Fruit fly (Drosophila melanogaster) whole organism, wandering third instar larva: ENCODE results near the gene CG31038.
"Not testable (repeated sequence)": the region's sequence is repeated elsewhere in the genome, so short reads cannot be mapped to it uniquely, and the experiment has no call there.

Experiments used
- Abd-B ChIP-seq: fragments of >200 bp; optimal IDR thresholded peaks from 2 replicates; lab custom pipeline; 2017; ENCODE audit warnings: missing biosample characterization, missing genetic modification characterization
- CG9705 ChIP-seq: fragments of 200-800 bp; sonication (Bioruptor generic); optimal IDR thresholded peaks from 2 replicates; lab custom pipeline; 2018; ENCODE audit warnings: missing biosample characterization, mild to moderate bottlenecking, missing genetic modification characterization
- CrebA ChIP-seq: fragments of 200-800 bp; sonication (Bioruptor generic); optimal IDR thresholded peaks from 2 replicates; lab custom pipeline; 2016; ENCODE audit warnings: missing biosample characterization, mild to moderate bottlenecking, missing genetic modification characterization, borderline replicate concordance
- GATAd ChIP-seq: sonication (Bioruptor generic); optimal IDR thresholded peaks from 2 replicates; lab custom pipeline; 2016; ENCODE audit warnings: missing biosample characterization, missing genetic modification characterization
- HLH106 ChIP-seq: fragments of 200-800 bp; optimal IDR thresholded peaks from 3 replicates; lab custom pipeline; 2019; ENCODE audit warnings: missing biosample characterization, mild to moderate bottlenecking, missing genetic modification characterization, moderate library complexity
- Hr78 ChIP-seq: fragments of >200 bp; optimal IDR thresholded peaks from 2 replicates; lab custom pipeline; 2017; ENCODE audit warnings: missing biosample characterization, missing genetic modification characterization
- Hr83 ChIP-seq: fragments of 200-300 bp; sonication (Bioruptor generic); optimal IDR thresholded peaks from 2 replicates; lab custom pipeline; 2016; ENCODE audit warnings: missing biosample characterization, mild to moderate bottlenecking, missing genetic modification characterization, moderate library complexity; ENCODE audit not compliant: poor library complexity, severe bottlenecking
- Jra ChIP-seq: sonication (Bioruptor generic); optimal IDR thresholded peaks from 2 replicates; lab custom pipeline; 2016; ENCODE audit warnings: missing biosample characterization, missing genetic modification characterization
- Mio ChIP-seq: sonication (Bioruptor generic); optimal IDR thresholded peaks from 2 replicates; lab custom pipeline; 2016; ENCODE audit warnings: missing biosample characterization, missing genetic modification characterization
- Myc ChIP-seq: fragments of >200 bp; optimal IDR thresholded peaks from 2 replicates; lab custom pipeline; 2017
- N ChIP-seq: fragments of >200 bp; optimal IDR thresholded peaks from 2 replicates; lab custom pipeline; 2018; ENCODE audit warnings: missing biosample characterization, missing external identifiers, missing genetic modification characterization
- OdsH ChIP-seq: fragments of 200-800 bp; sonication (Bioruptor generic); optimal IDR thresholded peaks from 2 replicates; lab custom pipeline; 2016; ENCODE audit warnings: missing biosample characterization, mild to moderate bottlenecking, missing genetic modification characterization
- Rel ChIP-seq, 2 experiments: fragments of 200-800 bp; sonication (Bioruptor generic) in 1 of 2; optimal IDR thresholded peaks; 2 replicates in 1 of 2; 3 replicates in 1 of 2; lab custom pipeline; 2016 to 2019; ENCODE audit warnings: mild to moderate bottlenecking in 2 of 2, missing biosample characterization in 2 of 2, missing genetic modification characterization in 2 of 2, moderate library complexity in 1 of 2
- Sp1 ChIP-seq: fragments of 200-800 bp; sonication (Bioruptor generic); optimal IDR thresholded peaks from 3 replicates; lab custom pipeline; 2019; ENCODE audit warnings: missing biosample characterization, mild to moderate bottlenecking, missing genetic modification characterization, moderate library complexity
- Vsx2 ChIP-seq: fragments of 200-300, 225-300 bp; sonication (Bioruptor generic); optimal IDR thresholded peaks from 2 replicates; lab custom pipeline; 2018; ENCODE audit warnings: missing biosample characterization, missing genetic modification characterization; ENCODE audit not compliant: partially characterized antibody
- br ChIP-seq: fragments of 200-800 bp; sonication (Bioruptor generic); optimal IDR thresholded peaks from 2 replicates; lab custom pipeline; 2016; ENCODE audit warnings: missing biosample characterization, missing genetic modification characterization
- brk ChIP-seq: fragments of 200-800 bp; sonication (Bioruptor generic); optimal IDR thresholded peaks from 2 replicates; lab custom pipeline; 2016; ENCODE audit warnings: missing biosample characterization, mild to moderate bottlenecking, missing genetic modification characterization
- foxo ChIP-seq, 2 experiments: fragments of 200-800 bp; sonication (Bioruptor generic); optimal IDR thresholded peaks; 2 replicates in 1 of 2; 3 replicates in 1 of 2; lab custom pipeline; 2016 to 2017; ENCODE audit warnings: missing biosample characterization in 2 of 2, missing genetic modification characterization in 2 of 2
- fru ChIP-seq: fragments of 200-800 bp; sonication (Bioruptor generic); optimal IDR thresholded peaks from 3 replicates; lab custom pipeline; 2016; ENCODE audit warnings: missing biosample characterization, mild to moderate bottlenecking, missing genetic modification characterization
- h ChIP-seq: fragments of 200-800 bp; sonication (Bioruptor generic); optimal IDR thresholded peaks from 3 replicates; lab custom pipeline; 2016; ENCODE audit warnings: missing biosample characterization, mild to moderate bottlenecking, missing genetic modification characterization
- jim ChIP-seq: fragments of 175-275, 200-325 bp; sonication (Bioruptor generic); optimal IDR thresholded peaks from 2 replicates; lab custom pipeline; 2016; ENCODE audit warnings: missing biosample characterization, mild to moderate bottlenecking, missing genetic modification characterization
- lola ChIP-seq: fragments of >200 bp; optimal IDR thresholded peaks from 2 replicates; lab custom pipeline; 2017; ENCODE audit warnings: missing biosample characterization, missing genetic modification characterization
- pan ChIP-seq: fragments of >200 bp; optimal IDR thresholded peaks from 2 replicates; lab custom pipeline; 2017
- psq ChIP-seq: fragments of 200-800 bp; sonication (Bioruptor generic); optimal IDR thresholded peaks from 3 replicates; lab custom pipeline; 2017; ENCODE audit warnings: missing biosample characterization, mild to moderate bottlenecking, missing genetic modification characterization, moderate library complexity
- rgr ChIP-seq: fragments of 200-800 bp; sonication (Bioruptor generic); optimal IDR thresholded peaks from 3 replicates; lab custom pipeline; 2016; ENCODE audit warnings: missing biosample characterization, mild to moderate bottlenecking, missing genetic modification characterization
- sage ChIP-seq: fragments of 200-800 bp; sonication (Bioruptor generic); optimal IDR thresholded peaks from 2 replicates; lab custom pipeline; 2016; ENCODE audit warnings: missing biosample characterization, mild to moderate bottlenecking, missing genetic modification characterization
- tai ChIP-seq: sonication (Bioruptor generic); optimal IDR thresholded peaks from 2 replicates; lab custom pipeline; 2016; ENCODE audit warnings: missing biosample characterization, missing genetic modification characterization
- usp ChIP-seq: fragments of >200 bp; optimal IDR thresholded peaks from 2 replicates; lab custom pipeline; 2017; ENCODE audit warnings: missing biosample characterization, missing genetic modification characterization
- woc ChIP-seq: sonication (Bioruptor generic); optimal IDR thresholded peaks from 2 replicates; lab custom pipeline; 2016; ENCODE audit warnings: missing biosample characterization, mild to moderate bottlenecking, missing genetic modification characterization

The CG31038 gene

dm6 chr3R:29914246-29914645 lies 37.4 kb downstream of the CG31038 start, which contains the start of gene Capa:
Capa (minus strand) TSS chr3R:29914346.
- no peak for TF ChIP-seq rgr (GFP tag; lab: Kevin White, UChicago)
- TF ChIP-seq brk: no peak
- TF ChIP-seq Hr78 (GFP tag; lab: Kevin White, UChicago): no peak
- TF ChIP-seq lola (GFP tag; lab: Kevin White, UChicago): no peak
- TF ChIP-seq psq (GFP tag; lab: Kevin White, UChicago): no peak
- TF ChIP-seq woc (GFP tag; lab: Kevin White, UChicago): no peak
- no peak for TF ChIP-seq jim
- TF ChIP-seq Abd-B (GFP tag; lab: Kevin White, UChicago): no peak
- no peak for TF ChIP-seq N
- no peak for TF ChIP-seq usp (GFP tag; lab: Kevin White, UChicago)
- TF ChIP-seq Myc (lab: Kevin White, UChicago): no peak
- no peak for TF ChIP-seq fru (GFP tag; lab: Kevin White, UChicago)
- no peak for TF ChIP-seq Mio (GFP tag; lab: Kevin White, UChicago)
- TF ChIP-seq, all 38 proteins: peak for 0

dm6 chr3R:29920189-29920588 lies 43.3 kb downstream of the CG31038 start, which contains the start of gene trp:
trp (minus strand) TSS chr3R:29920289.
- TF ChIP-seq h (GFP tag; lab: Kevin White, UChicago) (no peak), Abd-B (GFP tag; lab: Kevin White, UChicago) (no peak), pan (lab: Kevin White, UChicago) (no peak), OdsH (GFP tag; lab: Kevin White, UChicago) (no peak), Hr83 (no peak), Hr78 (GFP tag; lab: Kevin White, UChicago) (no peak), GATAd (GFP tag; lab: Kevin White, UChicago) (no peak), Mio (GFP tag; lab: Kevin White, UChicago) (no peak), psq (GFP tag; lab: Kevin White, UChicago) (no peak), N (no peak), Rel (GFP tag; optimal IDR thresholded peaks at IDR 0.05; lab: Kevin White, UChicago) (no peak), Rel (tag; optimal IDR thresholded peaks at IDR 0.05; lab: Kevin White, UChicago) (no peak), Jra (GFP tag; lab: Kevin White, UChicago) (no peak), br (no peak), CG9705 (GFP tag; lab: Kevin White, UChicago) (no peak), lola (GFP tag; lab: Kevin White, UChicago) (no peak), fru (GFP tag; lab: Kevin White, UChicago) (no peak), CrebA (GFP tag; lab: Kevin White, UChicago) (no peak), usp (GFP tag; lab: Kevin White, UChicago) (no peak), rgr (GFP tag; lab: Kevin White, UChicago) (no peak), foxo (GFP tag; optimal IDR thresholded peaks at IDR 0.05; lab: Kevin White, UChicago) (no peak)

- TF ChIP-seq foxo (GFP tag; optimal IDR thresholded peaks at IDR 0.05; lab: Kevin White, UChicago); CG9705 (GFP tag; lab: Kevin White, UChicago); h (GFP tag; lab: Kevin White, UChicago): not testable (repeated sequence)
- TF ChIP-seq, all 38 proteins: peak for 0; not testable (repeated sequence) for 38
These were observed 45.1 kb downstream of the CG31038 start, which contains the start of gene Jon99Ciii for dm6 chr3R:29921916-29922315. Jon99Ciii (plus strand) TSS chr3R:29922216.

- not testable (repeated sequence) for TF ChIP-seq GATAd (GFP tag; lab: Kevin White, UChicago); Hr83; h (GFP tag; lab: Kevin White, UChicago)
These were observed 47.7 kb downstream of the CG31038 start, which contains the start of gene Jon99Cii for dm6 chr3R:29924515-29924914. Jon99Cii (minus strand) TSS chr3R:29924615.

dm6 chr3R:29926089-29926488 lies 49.2 kb downstream of the CG31038 start, which contains the start of gene Jon99Ci:
Jon99Ci (minus strand) TSS chr3R:29926189.
- TF ChIP-seq Hr83 (no peak), sage (GFP tag; lab: Kevin White, UChicago) (no peak), Myc (lab: Kevin White, UChicago) (no peak), Vsx2 (no peak), Mio (GFP tag; lab: Kevin White, UChicago) (no peak), psq (GFP tag; lab: Kevin White, UChicago) (no peak), Sp1 (GFP tag; lab: Kevin White, UChicago) (no peak), CG9705 (GFP tag; lab: Kevin White, UChicago) (no peak), N (no peak), OdsH (GFP tag; lab: Kevin White, UChicago) (no peak), tai (no peak), pan (lab: Kevin White, UChicago) (no peak), HLH106 (tag; lab: Kevin White, UChicago) (no peak), brk (no peak)
- TF ChIP-seq, all 38 proteins: peak for 0
